Worm (Caenorhabditis elegans): Measurements from ENCODE around the gene lmtr-2.

Gene lmtr-2

ce11 chrV:8010846-8011245 is at the start of gene lmtr-2:
lmtr-2 (minus strand) TSS chrV:8011106.
- peak; percentile 74 for TF ChIP-seq ama-1 (optimal IDR thresholded peaks at IDR 0.05)
- TF ChIP-seq aha-1 (tag) = peak; percentile 88
- TF ChIP-seq php-3 (GFP tag; IDR thresholded peaks at IDR 0.05) = no peak
- TF ChIP-seq daf-16 (GFP tag; optimal IDR thresholded peaks at IDR 0.05) = no peak
- TF ChIP-seq daf-16 (tag; optimal IDR thresholded peaks at IDR 0.05) = peak; percentile 29

- no peak for TF ChIP-seq nhr-48 (tag; optimal IDR thresholded peaks at IDR 0.05)
- TF ChIP-seq daf-12 (tag; optimal IDR thresholded peaks at IDR 0.05) = no peak
- no peak for TF ChIP-seq pha-4 (GFP tag; IDR thresholded peaks at IDR 0.05)
- TF ChIP-seq pha-4 (tag; optimal IDR thresholded peaks at IDR 0.05) = no peak
- no peak for TF ChIP-seq snpc-1.2 (GFP tag; IDR thresholded peaks at IDR 0.05)
- no peak for TF ChIP-seq daf-19 (GFP tag; conservative IDR thresholded peaks at IDR 0.05)
- TF ChIP-seq nhr-11 (tag; optimal IDR thresholded peaks at IDR 0.05) = no peak
- no peak for TF ChIP-seq gei-8 (GFP tag; optimal IDR thresholded peaks at IDR 0.05)
- TF ChIP-seq sdz-12 (GFP tag; optimal IDR thresholded peaks at IDR 0.05) = no peak
- no peak for TF ChIP-seq lin-29 (GFP tag; IDR thresholded peaks at IDR 0.05)
- no peak for TF ChIP-seq egl-43 (GFP tag; IDR thresholded peaks at IDR 0.05)
- no peak for TF ChIP-seq nhr-76 (tag; optimal IDR thresholded peaks at IDR 0.05)
- TF ChIP-seq mdl-1 (tag; optimal IDR thresholded peaks at IDR 0.05) = no peak
- TF ChIP-seq egl-27 (tag; optimal IDR thresholded peaks at IDR 0.05) = no peak
- no peak for TF ChIP-seq ZK337.2 (GFP tag; IDR thresholded peaks at IDR 0.05)
Observed at ce11 chrV:8058359-8058758, 47.5 kb upstream of the lmtr-2 start, which contains the start of gene str-138. str-138 (plus strand) TSS chrV:8058659.

- 0 out of 2 replicates have a peak, but pooled peaks have one; percentile 24 for TF ChIP-seq snpc-1.2 (GFP tag; IDR thresholded peaks at IDR 0.05)
Observed at ce11 chrV:8057771-8058170, 46.9 kb upstream of the lmtr-2 start.

- no peak for TF ChIP-seq hlh-30 (tag; optimal IDR thresholded peaks at IDR 0.05; ENCODE audit: insufficient read depth)
- peak; percentile 23 for TF ChIP-seq nhr-48 (tag; optimal IDR thresholded peaks at IDR 0.05)
- TF ChIP-seq aha-1 (tag) = peak; percentile 31
- TF ChIP-seq vab-7 (GFP tag; IDR thresholded peaks at IDR 0.05) = no peak
- peak in 1 of 2 experiments; percentile 70 for TF ChIP-seq unc-62 (GFP tag; optimal IDR thresholded peaks at IDR 0.05 in 1 of 2)
- TF ChIP-seq unc-62 (tag; optimal IDR thresholded peaks at IDR 0.05) = no peak
- TF ChIP-seq R02D3.7 (tag; optimal IDR thresholded peaks at IDR 0.05) = no peak
Observed at ce11 chrV:8055170-8055569, 44.3 kb upstream of the lmtr-2 start.

- TF ChIP-seq zfp-2 (tag; optimal IDR thresholded peaks at IDR 0.05) = no peak
- peak; percentile 11 for TF ChIP-seq jun-1 (tag; optimal IDR thresholded peaks at IDR 0.05)
- peak; percentile 28 for TF ChIP-seq aha-1 (tag)
Observed at ce11 chrV:8054130-8054529, 43.2 kb upstream of the lmtr-2 start, which contains the start of gene ZC513.2. ZC513.2 (plus strand) TSS chrV:8054430.

ce11 chrV:8051851-8052250 is 40.9 kb upstream of the lmtr-2 start, which contains the start of gene sth-1:
sth-1 (plus strand) TSS chrV:8052151.
- TF ChIP-seq dve-1 (tag; optimal IDR thresholded peaks at IDR 0.05; ENCODE audit: insufficient read depth) = peak; percentile 42
- no peak for TF ChIP-seq ceh-62 (tag; optimal IDR thresholded peaks at IDR 0.05)

ce11 chrV:8050811-8051210 is 39.9 kb upstream of the lmtr-2 start, which contains the start of gene col-43:
col-43 (minus strand) TSS chrV:8050911.
- no peak for TF ChIP-seq dmd-6 (GFP tag; IDR thresholded peaks at IDR 0.05)
- TF ChIP-seq set-16 (GFP tag; IDR thresholded peaks at IDR 0.05) = no peak
- no peak for TF ChIP-seq mep-1 (tag; optimal IDR thresholded peaks at IDR 0.05)
- no peak for TF ChIP-seq ceh-82 (tag; optimal IDR thresholded peaks at IDR 0.05)
- TF ChIP-seq nhr-41 (GFP tag; IDR thresholded peaks at IDR 0.05) = no peak
- no peak for TF ChIP-seq nhr-77 (tag; optimal IDR thresholded peaks at IDR 0.05)
- no peak for TF ChIP-seq vab-7 (GFP tag; IDR thresholded peaks at IDR 0.05)
- TF ChIP-seq nhr-111 (GFP tag; optimal IDR thresholded peaks at IDR 0.05) = no peak
- TF ChIP-seq T20F7.1 (GFP tag; optimal IDR thresholded peaks at IDR 0.05) = no peak
- TF ChIP-seq Y105C5A.15 (GFP tag; IDR thresholded peaks at IDR 0.05) = no peak
- TF ChIP-seq unc-62 (GFP tag; optimal IDR thresholded peaks at IDR 0.05 in 1 of 2) = no peak
- no peak for TF ChIP-seq unc-62 (tag; optimal IDR thresholded peaks at IDR 0.05)
- no peak for TF ChIP-seq ZK546.5 (tag; optimal IDR thresholded peaks at IDR 0.05)
- TF ChIP-seq zag-1 (tag; optimal IDR thresholded peaks at IDR 0.05) = no peak
- TF ChIP-seq jun-1 (tag; optimal IDR thresholded peaks at IDR 0.05) = no peak
- TF ChIP-seq daf-8 (GFP tag; IDR thresholded peaks at IDR 0.05) = no peak
- TF ChIP-seq lin-39 (tag; optimal IDR thresholded peaks at IDR 0.05) = no peak
- TF ChIP-seq F44E2.7 (GFP tag; IDR thresholded peaks at IDR 0.05) = no peak
- TF ChIP-seq ceh-62 (tag; optimal IDR thresholded peaks at IDR 0.05) = no peak

Measured in whole organism, L4 larva.